Fruit fly (Drosophila melanogaster) whole organism, embryonic: ENCODE measurements around the gene Elba1.

Source experiments
- Aef1 ChIP-seq: fragments of 200-800 bp; sonication (Bioruptor generic); IDR thresholded peaks from 3 replicates; pipeline ENCODE4 v1.3.6; 2022; ENCODE audit warnings: missing biosample characterization, missing genetic modification characterization
- Bgb ChIP-seq: fragments of 200-800 bp; sonication (Bioruptor generic); IDR thresholded peaks from 2 replicates; pipeline ENCODE4 v1.3.6; 2022; ENCODE audit warnings: missing biosample characterization, missing genetic modification characterization; ENCODE audit not compliant: partially characterized antibody
- CG12104 ChIP-seq: fragments of 200-800 bp; sonication (Bioruptor generic); optimal IDR thresholded peaks from 3 replicates; lab custom pipeline; 2016; ENCODE audit warnings: missing biosample characterization, missing genetic modification characterization
- CG12299 ChIP-seq: fragments of 200-800 bp; sonication (Bioruptor generic); optimal IDR thresholded peaks from 2 replicates; lab custom pipeline; 2018; ENCODE audit warnings: missing biosample characterization, mild to moderate bottlenecking, missing genetic modification characterization
- CG12744 ChIP-seq: fragments of 200-800 bp; sonication (Bioruptor generic); optimal IDR thresholded peaks from 2 replicates; lab custom pipeline; 2016; ENCODE audit warnings: missing biosample characterization, missing genetic modification characterization
- CG13287 ChIP-seq: fragments of 200-800 bp; sonication (Bioruptor generic); IDR thresholded peaks from 2 replicates; pipeline ENCODE4 v1.3.6; 2022; ENCODE audit warnings: missing biosample characterization, missing genetic modification characterization; ENCODE audit not compliant: partially characterized antibody
- CG13775 ChIP-seq: fragments of 200-800 bp; sonication (Bioruptor generic); optimal IDR thresholded peaks from 3 replicates; lab custom pipeline; 2017; ENCODE audit warnings: missing biosample characterization, mild to moderate bottlenecking, missing genetic modification characterization
- CG14050 ChIP-seq: fragments of 200-800 bp; sonication (Bioruptor generic); IDR thresholded peaks from 3 replicates; pipeline ENCODE4 v1.3.6; 2022; ENCODE audit warnings: missing biosample characterization, missing genetic modification characterization
- CG17802 ChIP-seq: fragments of 200-800 bp; sonication (Bioruptor generic); optimal IDR thresholded peaks from 2 replicates; lab custom pipeline; 2018; ENCODE audit warnings: missing biosample characterization, mild to moderate bottlenecking, missing genetic modification characterization, moderate library complexity
- CG18011 ChIP-seq: fragments of 200-800 bp; sonication (Bioruptor generic); optimal IDR thresholded peaks from 2 replicates; lab custom pipeline; 2017; ENCODE audit warnings: missing biosample characterization, missing genetic modification characterization, mild to moderate bottlenecking, moderate library complexity, missing genotype
- CG18599 ChIP-seq: fragments of 200-800 bp; sonication (Bioruptor generic); optimal IDR thresholded peaks from 3 replicates; lab custom pipeline; 2017; ENCODE audit warnings: missing biosample characterization, missing genetic modification characterization, mild to moderate bottlenecking, moderate library complexity, missing genetic modification reagents
- CG18619 ChIP-seq: fragments of 200-800 bp; sonication (Bioruptor generic); optimal IDR thresholded peaks from 3 replicates; lab custom pipeline; 2017; ENCODE audit warnings: missing biosample characterization, mild to moderate bottlenecking, missing genetic modification characterization
- CG30020 ChIP-seq: fragments of 200-800 bp; optimal IDR thresholded peaks from 2 replicates; lab custom pipeline; 2019; ENCODE audit warnings: missing biosample characterization, mild to moderate bottlenecking, missing genetic modification characterization, moderate library complexity
- CG34376 ChIP-seq: fragments of 200-800 bp; sonication (Bioruptor generic); optimal IDR thresholded peaks from 2 replicates; lab custom pipeline; 2018; ENCODE audit warnings: missing biosample characterization, mild to moderate bottlenecking, missing genetic modification characterization
- CG34422 ChIP-seq: fragments of 200-800 bp; sonication (Bioruptor generic); IDR thresholded peaks from 3 replicates; pipeline ENCODE4 v1.3.6; 2022; ENCODE audit warnings: missing biosample characterization, missing genetic modification characterization
- CG3838 ChIP-seq: fragments of 200-800 bp; sonication (Bioruptor generic); optimal IDR thresholded peaks from 3 replicates; lab custom pipeline; 2016; ENCODE audit warnings: missing biosample characterization, missing genetic modification characterization
- CG4360 ChIP-seq: fragments of 200-800 bp; sonication (Bioruptor generic); IDR thresholded peaks from 2 replicates; pipeline ENCODE4 v1.3.6; 2022; ENCODE audit warnings: missing biosample characterization, missing genetic modification characterization
- CG4404 ChIP-seq: fragments of 200-800 bp; sonication (Bioruptor generic); IDR thresholded peaks from 2 replicates; pipeline ENCODE4 v1.3.6; 2022; ENCODE audit warnings: missing biosample characterization, missing genetic modification characterization
- CG7987 ChIP-seq: fragments of 200-800 bp; sonication (Bioruptor generic); optimal IDR thresholded peaks from 2 replicates; lab custom pipeline; 2018; ENCODE audit warnings: missing biosample characterization, mild to moderate bottlenecking, missing genetic modification characterization, moderate library complexity
- CHES-1-like ChIP-seq: fragments of 200-800 bp; sonication (Bioruptor generic); optimal IDR thresholded peaks from 2 replicates; lab custom pipeline; 2016; ENCODE audit warnings: missing biosample characterization, missing genetic modification characterization
- CTCF ChIP-seq: fragments of 200-800 bp; sonication (Bioruptor generic); optimal IDR thresholded peaks from 2 replicates; lab custom pipeline; 2017; ENCODE audit warnings: missing biosample characterization, mild to moderate bottlenecking, missing genetic modification characterization, moderate library complexity
- Chrac-16 ChIP-seq: fragments of 200-800 bp; sonication (Bioruptor generic); optimal IDR thresholded peaks from 3 replicates; lab custom pipeline; 2016; ENCODE audit warnings: missing biosample characterization, missing genetic modification characterization
- Dp ChIP-seq: fragments of 200-800 bp; sonication (Bioruptor generic); optimal IDR thresholded peaks from 2 replicates; lab custom pipeline; 2018; ENCODE audit warnings: missing biosample characterization, mild to moderate bottlenecking, missing genetic modification characterization, moderate library complexity
- HLH4C ChIP-seq: fragments of 200-800 bp; sonication (Bioruptor generic); IDR thresholded peaks from 3 replicates; pipeline ENCODE4 v1.3.6; 2022; ENCODE audit warnings: missing biosample characterization, missing genetic modification characterization; ENCODE audit not compliant: partially characterized antibody
- HLHmδ ChIP-seq: fragments of 200-800 bp; sonication (Bioruptor generic); optimal IDR thresholded peaks from 2 replicates; lab custom pipeline; 2018; ENCODE audit warnings: missing biosample characterization, mild to moderate bottlenecking, missing genetic modification characterization, moderate library complexity
- Hmx ChIP-seq: fragments of 200-800 bp; sonication (Bioruptor generic); optimal IDR thresholded peaks from 2 replicates; lab custom pipeline; 2016; ENCODE audit warnings: missing biosample characterization, missing genetic modification characterization
- MTF-1 ChIP-seq: fragments of 200-800 bp; sonication (Bioruptor generic); optimal IDR thresholded peaks from 2 replicates; lab custom pipeline; 2018; ENCODE audit warnings: missing biosample characterization, mild to moderate bottlenecking, missing genetic modification characterization, borderline replicate concordance
- Oaz ChIP-seq: fragments of 200-800 bp; sonication (Bioruptor generic); IDR thresholded peaks from 2 replicates; pipeline ENCODE4 v1.3.6; 2022; ENCODE audit warnings: missing biosample characterization, missing genetic modification characterization
- Pdp1 ChIP-seq, 2 experiments: fragments of 200-800 bp; sonication (Bioruptor generic); optimal IDR thresholded peaks; 3 replicates each; lab custom pipeline; 2016; ENCODE audit warnings: missing biosample characterization in 2 of 2, missing genetic modification characterization in 2 of 2, mild to moderate bottlenecking in 1 of 2, moderate library complexity in 1 of 2
- Rx ChIP-seq: fragments of 200-800 bp; sonication (Bioruptor generic); IDR thresholded peaks from 2 replicates; pipeline ENCODE4 v1.3.6; 2022; ENCODE audit warnings: missing biosample characterization, missing genetic modification characterization
- Six4 ChIP-seq: fragments of 200-800 bp; sonication (Bioruptor generic); optimal IDR thresholded peaks from 2 replicates; lab custom pipeline; 2016; ENCODE audit warnings: missing biosample characterization, missing genetic modification characterization
- Xbp1 ChIP-seq: fragments of 200-800 bp; sonication (Bioruptor generic); optimal IDR thresholded peaks from 3 replicates; lab custom pipeline; 2016; ENCODE audit warnings: missing biosample characterization, mild to moderate bottlenecking, missing genetic modification characterization
- bowl ChIP-seq: fragments of 200-800 bp; sonication (Bioruptor generic); IDR thresholded peaks from 2 replicates; pipeline ENCODE4 v1.3.6; 2022; ENCODE audit warnings: missing biosample characterization, missing genetic modification characterization
- br ChIP-seq: fragments of >200 bp; optimal IDR thresholded peaks from 2 replicates; lab custom pipeline; 2017
- cg ChIP-seq: fragments of 200-800 bp; sonication (Bioruptor generic); optimal IDR thresholded peaks from 3 replicates; lab custom pipeline; 2019; ENCODE audit warnings: missing biosample characterization, mild to moderate bottlenecking, missing genetic modification characterization, moderate library complexity
- dm ChIP-seq: fragments of 200-800 bp; sonication (Bioruptor generic); optimal IDR thresholded peaks from 3 replicates; lab custom pipeline; 2016; ENCODE audit warnings: missing biosample characterization, missing genetic modification characterization
- dpn ChIP-seq, 2 experiments: fragments of 200-800 bp; sonication (Bioruptor generic); optimal IDR thresholded peaks; 3 replicates each; lab custom pipeline; 2016; ENCODE audit warnings: missing biosample characterization in 2 of 2, missing genetic modification characterization in 2 of 2
- ewg ChIP-seq: fragments of 200-800 bp; sonication (Bioruptor generic); optimal IDR thresholded peaks from 3 replicates; lab custom pipeline; 2017; ENCODE audit warnings: mild to moderate bottlenecking, missing biosample characterization, missing genetic modification reagents, missing genetic modification characterization
- ftz-f1 ChIP-seq: fragments of 200-800 bp; sonication (Bioruptor generic); optimal IDR thresholded peaks from 2 replicates; lab custom pipeline; 2016; ENCODE audit warnings: missing biosample characterization, missing genetic modification characterization
- gfzf ChIP-seq: fragments of 200-800 bp; sonication (Bioruptor generic); optimal IDR thresholded peaks from 2 replicates; lab custom pipeline; 2016; ENCODE audit warnings: missing biosample characterization, mild to moderate bottlenecking, missing genetic modification characterization, moderate library complexity
- h ChIP-seq: fragments of >200 bp; optimal IDR thresholded peaks from 2 replicates; lab custom pipeline; 2017
- lbe ChIP-seq: fragments of 200-800 bp; sonication (Bioruptor generic); optimal IDR thresholded peaks from 2 replicates; lab custom pipeline; 2016; ENCODE audit warnings: missing biosample characterization, mild to moderate bottlenecking, missing genetic modification characterization
- maf-S ChIP-seq: fragments of 200-800 bp; sonication (Bioruptor generic); optimal IDR thresholded peaks from 2 replicates; lab custom pipeline; 2016; ENCODE audit warnings: missing biosample characterization, missing genetic modification characterization
- mam ChIP-seq: fragments of 200-800 bp; sonication (Bioruptor generic); optimal IDR thresholded peaks from 3 replicates; lab custom pipeline; 2016; ENCODE audit warnings: missing biosample characterization, missing genetic modification characterization
- nmo ChIP-seq: fragments of 200-800 bp; sonication (Bioruptor generic); optimal IDR thresholded peaks from 2 replicates; lab custom pipeline; 2018; ENCODE audit warnings: missing biosample characterization, mild to moderate bottlenecking, missing genetic modification characterization, moderate library complexity
- pita ChIP-seq: fragments of 200-800 bp; sonication (Bioruptor generic); optimal IDR thresholded peaks from 2 replicates; lab custom pipeline; 2017; ENCODE audit warnings: missing biosample characterization, mild to moderate bottlenecking, missing genetic modification characterization
- pnt ChIP-seq: fragments of 200-800 bp; sonication (Bioruptor generic); optimal IDR thresholded peaks from 3 replicates; lab custom pipeline; 2016; ENCODE audit warnings: missing biosample characterization, missing genetic modification characterization
- slou ChIP-seq: fragments of 200-800 bp; sonication (Bioruptor generic); optimal IDR thresholded peaks from 3 replicates; lab custom pipeline; 2016; ENCODE audit warnings: missing biosample characterization, missing genetic modification characterization
- stwl ChIP-seq: fragments of 200-800 bp; sonication (Bioruptor generic); optimal IDR thresholded peaks from 3 replicates; lab custom pipeline; 2018; ENCODE audit warnings: missing biosample characterization, mild to moderate bottlenecking, missing genetic modification characterization, moderate library complexity
- vnd ChIP-seq: fragments of 200-800 bp; sonication (Bioruptor generic); IDR thresholded peaks from 3 replicates; pipeline ENCODE4 v1.3.6; 2022; ENCODE audit warnings: missing biosample characterization, missing genetic modification characterization; ENCODE audit not compliant: partially characterized antibody

The Elba1 gene

DNA sequence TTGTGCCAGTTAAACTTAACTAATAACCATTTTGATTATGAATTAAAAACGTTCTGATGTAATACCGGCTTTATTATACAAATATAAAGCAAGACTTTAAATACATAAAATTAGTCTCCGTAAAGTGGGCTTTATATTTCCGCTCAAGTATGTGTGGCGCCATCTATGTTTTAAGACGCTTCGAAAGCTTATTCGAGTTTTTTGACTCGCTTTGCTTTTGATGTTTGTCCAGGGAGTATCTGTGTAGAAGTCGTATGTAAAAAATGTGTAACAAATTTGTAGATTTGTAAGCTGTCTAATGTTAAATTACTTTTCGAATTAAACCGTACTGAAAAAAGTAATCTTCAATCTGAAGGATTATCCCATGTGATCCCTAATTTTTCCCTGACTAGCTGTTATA is 23.3 kb downstream of the Elba1 start (continued):
- TF ChIP-seq dpn (GFP tag; optimal IDR thresholded peaks at IDR 0.05; lab: Kevin White, UChicago) (no peak), slou (no peak), Rx (GFP tag; lab: Robert Waterston, UW) (no peak), ewg (GFP tag; lab: Kevin White, UChicago) (no peak), Pdp1 (GFP tag; optimal IDR thresholded peaks at IDR 0.05; lab: Kevin White, UChicago) (peak in 1 of 2 experiments; percentile 34), Dp (GFP tag; lab: Kevin White, UChicago) (no peak), Chrac-16 (GFP tag; lab: Kevin White, UChicago) (no peak), Xbp1 (GFP tag; lab: Kevin White, UChicago) (no peak), CG30020 (tag; lab: Kevin White, UChicago) (no peak), CG34376 (GFP tag; lab: Kevin White, UChicago) (no peak), CG17802 (tag; lab: Kevin White, UChicago) (no peak), Six4 (GFP tag; lab: Kevin White, UChicago) (no peak), CG12299 (tag; lab: Kevin White, UChicago) (no peak), CG18619 (GFP tag; lab: Kevin White, UChicago) (no peak), CG12744 (GFP tag; lab: Kevin White, UChicago) (no peak), pnt (GFP tag; lab: Kevin White, UChicago) (no peak), CG14050 (GFP tag; lab: Robert Waterston, UW) (no peak), lbe (GFP tag; lab: Kevin White, UChicago) (no peak), vnd (GFP tag; lab: Robert Waterston, UW) (no peak), Bgb (peak; percentile 71), HLHmδ (GFP tag; lab: Kevin White, UChicago) (no peak), pita (GFP tag; lab: Kevin White, UChicago) (peak; percentile 2), CG34422 (GFP tag; lab: Robert Waterston, UW) (no peak), CTCF (GFP tag; lab: Kevin White, UChicago) (peak; percentile 94), CG18599 (GFP tag; lab: Kevin White, UChicago) (no peak), bowl (no peak), dm (GFP tag; lab: Kevin White, UChicago) (no peak), Aef1 (GFP tag; lab: Robert Waterston, UW) (no peak), h (no peak), br (no peak), cg (GFP tag; lab: Kevin White, UChicago) (no peak), CG13287 (peak; percentile 42; the same call in 1 of the 2 replicates), MTF-1 (no peak), CG13775 (GFP tag; lab: Kevin White, UChicago) (no peak), Oaz (no peak), gfzf (GFP tag; lab: Kevin White, UChicago) (no peak), CG4404 (GFP tag; lab: Robert Waterston, UW) (no peak), Hmx (GFP tag; lab: Kevin White, UChicago) (no peak), nmo (GFP tag; lab: Kevin White, UChicago) (peak; percentile 1), CG18011 (GFP tag; lab: Kevin White, UChicago) (peak; percentile 66), ftz-f1 (GFP tag; lab: Kevin White, UChicago) (no peak), CG7987 (no peak), HLH4C (GFP tag; lab: Robert Waterston, UW) (0 out of 3 replicates have a peak, but pooled peaks have one; percentile 6), CG3838 (no peak), CG12104 (no peak), CHES-1-like (GFP tag; lab: Kevin White, UChicago) (no peak), mam (no peak), stwl (tag; lab: Kevin White, UChicago) (peak; percentile 35), CG4360 (GFP tag; lab: Robert Waterston, UW) (no peak), maf-S (GFP tag; lab: Kevin White, UChicago) (no peak)
- TF ChIP-seq, all 482 proteins: peak for 17
